Worm (Caenorhabditis elegans): ENCODE data around the gene F36G3.1.
"Not testable (repeated sequence)": the region's sequence is repeated elsewhere in the genome, so short reads cannot be mapped to it uniquely, and the experiment has no call there.

The F36G3.1 gene

ce11 chrX:9761266-9761665 is 27.7 kb downstream of the F36G3.1 start, which contains the start of gene T09B9.3 (continued):
- TF ChIP-seq nhr-237 (tag; optimal IDR thresholded peaks at IDR 0.05) = no peak
- no peak for TF ChIP-seq Y5F2A.4 (GFP tag; optimal IDR thresholded peaks at IDR 0.05)
- TF ChIP-seq dve-1 (tag; optimal IDR thresholded peaks at IDR 0.05; ENCODE audit: insufficient read depth) = no peak
- TF ChIP-seq nhr-102 (tag; optimal IDR thresholded peaks at IDR 0.05) = no peak

DNA sequence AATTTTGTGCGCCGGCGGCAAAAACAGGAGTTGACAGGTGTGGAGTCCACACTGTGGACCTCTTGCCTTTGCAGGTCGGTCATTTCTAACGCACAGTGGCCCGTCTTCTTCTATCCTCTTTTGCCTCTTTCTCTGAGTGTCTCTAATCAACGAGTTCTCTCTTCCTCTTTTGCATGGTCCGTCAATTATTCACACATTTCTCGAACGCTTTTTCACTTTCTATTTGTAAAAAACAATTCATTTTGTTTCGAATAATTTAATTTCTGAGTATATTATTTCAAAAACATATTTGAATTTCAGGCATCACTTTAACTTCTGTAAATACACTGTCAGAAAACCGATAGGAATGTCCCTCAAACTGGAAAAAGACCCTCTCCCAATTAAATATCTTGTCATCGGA is 32.0 kb downstream of the F36G3.1 start, which contains the start of gene T09B9.1:
T09B9.1 (plus strand) TSS at position 301 of the 400 bp plus-strand sequence.
- no peak for TF ChIP-seq lir-3 (tag; optimal IDR thresholded peaks at IDR 0.05)
- TF ChIP-seq aly-2 (tag; optimal IDR thresholded peaks at IDR 0.05) = no peak
- TF ChIP-seq lim-7 (GFP tag; IDR thresholded peaks at IDR 0.05) = no peak
- TF ChIP-seq unc-39 (tag; optimal IDR thresholded peaks at IDR 0.05) = no peak
- TF ChIP-seq madf-9 (GFP tag; conservative IDR thresholded peaks at IDR 0.05) = no peak
- no peak for TF ChIP-seq nhr-10 (tag; optimal IDR thresholded peaks at IDR 0.05)
- TF ChIP-seq spr-3 (GFP tag; optimal IDR thresholded peaks at IDR 0.05) = no peak
- no peak for TF ChIP-seq rbr-2 (tag; optimal IDR thresholded peaks at IDR 0.05)
- no peak for TF ChIP-seq T26A8.4 (GFP tag; IDR thresholded peaks at IDR 0.05)
- no peak for TF ChIP-seq mxl-2 (GFP tag; conservative IDR thresholded peaks at IDR 0.05)
- TF ChIP-seq unc-130 (GFP tag; optimal IDR thresholded peaks at IDR 0.05) = no peak
- no peak for TF ChIP-seq sdz-12 (GFP tag; optimal IDR thresholded peaks at IDR 0.05)
- no peak for TF ChIP-seq snpc-1.2 (GFP tag; IDR thresholded peaks at IDR 0.05)
- no peak for TF ChIP-seq R02D3.7 (tag; optimal IDR thresholded peaks at IDR 0.05)
- no peak for TF ChIP-seq zag-1 (tag; optimal IDR thresholded peaks at IDR 0.05)
- TF ChIP-seq gei-8 (GFP tag; optimal IDR thresholded peaks at IDR 0.05) = no peak
- no peak for TF ChIP-seq nhr-237 (tag; optimal IDR thresholded peaks at IDR 0.05)

ce11 chrX:9754537-9754936 is 34.5 kb downstream of the F36G3.1 start:
- TF ChIP-seq dmd-9 (GFP tag; IDR thresholded peaks at IDR 0.05) = no peak
- TF ChIP-seq zip-11 (GFP tag; IDR thresholded peaks at IDR 0.05) = no peak
- no peak for TF ChIP-seq tra-1 (GFP tag; IDR thresholded peaks at IDR 0.05)
- TF ChIP-seq aha-1 (tag) = peak; percentile 50
- TF ChIP-seq nhr-10 (tag; optimal IDR thresholded peaks at IDR 0.05) = no peak

ce11 chrX:9743513-9743914 is 45.5 kb downstream of the F36G3.1 start:
- peak; percentile 98 for TF ChIP-seq tra-1 (GFP tag; IDR thresholded peaks at IDR 0.05)
- peak; percentile 100 for TF ChIP-seq egl-43 (GFP tag; IDR thresholded peaks at IDR 0.05)
- peak; percentile 91 for TF ChIP-seq gei-8 (GFP tag; optimal IDR thresholded peaks at IDR 0.05)
- peak; percentile 93 for TF ChIP-seq lin-29 (GFP tag; IDR thresholded peaks at IDR 0.05)
- peak; percentile 87 for TF ChIP-seq mxl-2 (GFP tag; conservative IDR thresholded peaks at IDR 0.05)
- peak; percentile 97; the same call in 1 of the 2 replicates for TF ChIP-seq daf-8 (GFP tag; IDR thresholded peaks at IDR 0.05)
- peak; percentile 84 for TF ChIP-seq ces-1 (GFP tag; optimal IDR thresholded peaks at IDR 0.05)
- peak; percentile 91 for TF ChIP-seq duxl-1 (tag; optimal IDR thresholded peaks at IDR 0.05; ENCODE audit: poor library complexity)
- TF ChIP-seq nhr-111 (GFP tag; optimal IDR thresholded peaks at IDR 0.05) = peak; percentile 96
- peak; percentile 71 for TF ChIP-seq mxl-3 (GFP tag; optimal IDR thresholded peaks at IDR 0.05)
- peak; percentile 9 for TF ChIP-seq cey-2 (tag; optimal IDR thresholded peaks at IDR 0.05; ENCODE audit: borderline replicate concordance, insufficient read depth)
- TF ChIP-seq F26F4.8 (GFP tag; conservative IDR thresholded peaks at IDR 0.05) = peak; percentile 99
- peak; percentile 72 for TF ChIP-seq nhr-6 (tag; optimal IDR thresholded peaks at IDR 0.05)
- peak; percentile 88 for TF ChIP-seq unc-130 (GFP tag; optimal IDR thresholded peaks at IDR 0.05)
- peak; percentile 78 to 95 for TF ChIP-seq daf-16 (GFP tag; optimal IDR thresholded peaks at IDR 0.05)
- peak; percentile 77 for TF ChIP-seq daf-16 (tag; optimal IDR thresholded peaks at IDR 0.05)
- TF ChIP-seq spr-3 (GFP tag; optimal IDR thresholded peaks at IDR 0.05) = peak; percentile 93
- TF ChIP-seq zfp-2 (tag; optimal IDR thresholded peaks at IDR 0.05) = peak; percentile 78
- peak in 1 of 2 experiments; percentile 96 for TF ChIP-seq unc-62 (GFP tag; optimal IDR thresholded peaks at IDR 0.05 in 1 of 2)
- TF ChIP-seq unc-62, pha-4 (tag; optimal IDR thresholded peaks at IDR 0.05): not testable (repeated sequence)
- TF ChIP-seq ceh-44 (GFP tag; IDR thresholded peaks at IDR 0.05) = peak; percentile 95
- peak; percentile 97 for TF ChIP-seq lin-1 (GFP tag; IDR thresholded peaks at IDR 0.05)
- TF ChIP-seq ctbp-1 (GFP tag; IDR thresholded peaks at IDR 0.05) = peak; percentile 98
- peak; percentile 93 for TF ChIP-seq saeg-2 (GFP tag; IDR thresholded peaks at IDR 0.05)
- peak; percentile 98 for TF ChIP-seq pha-4 (GFP tag; IDR thresholded peaks at IDR 0.05)
- TF ChIP-seq hif-1 (tag; optimal IDR thresholded peaks at IDR 0.05) = peak; percentile 72 to 80
- peak; percentile 78 for TF ChIP-seq nhr-11 (tag; optimal IDR thresholded peaks at IDR 0.05)

Measured in whole organism, L4 larva.